Fruit fly (Drosophila melanogaster) whole organism, embryonic: Measurements from ENCODE around the gene fzy.

Source experiments
- Awh ChIP-seq: fragments of 200-800 bp; sonication (Bioruptor generic); IDR thresholded peaks from 2 replicates; pipeline ENCODE4, ENCODE4 v1.3.6; 2022; ENCODE audit warnings: missing biosample characterization, missing genetic modification characterization
- B-H1 ChIP-seq: fragments of 200-800 bp; sonication (Bioruptor generic); IDR thresholded peaks from 3 replicates; pipeline ENCODE4 v1.3.6; 2022; ENCODE audit warnings: missing biosample characterization, missing genetic modification characterization
- B-H2 ChIP-seq: fragments of 200-800 bp; sonication (Bioruptor generic); optimal IDR thresholded peaks from 2 replicates; lab custom pipeline; 2018; ENCODE audit warnings: missing biosample characterization, mild to moderate bottlenecking, missing genetic modification characterization
- Bgb ChIP-seq: fragments of 200-800 bp; sonication (Bioruptor generic); IDR thresholded peaks from 2 replicates; pipeline ENCODE4 v1.3.6; 2022; ENCODE audit warnings: missing biosample characterization, missing genetic modification characterization; ENCODE audit not compliant: partially characterized antibody
- CG10654 ChIP-seq: fragments of 200-800 bp; sonication (Bioruptor generic); optimal IDR thresholded peaks from 2 replicates; lab custom pipeline; 2016; ENCODE audit warnings: missing biosample characterization, missing genetic modification characterization
- CG11085 ChIP-seq: fragments of 200-800 bp; sonication (Bioruptor generic); IDR thresholded peaks from 2 replicates; pipeline ENCODE4 v1.3.6; 2022; ENCODE audit warnings: missing biosample characterization, missing genetic modification characterization
- CG11093 ChIP-seq: fragments of 200-800 bp; sonication (Bioruptor generic); IDR thresholded peaks from 3 replicates; pipeline ENCODE4 v1.3.6; 2022; ENCODE audit warnings: missing biosample characterization, missing genetic modification characterization
- CG13424 ChIP-seq: fragments of 200-800 bp; sonication (Bioruptor generic); optimal IDR thresholded peaks from 2 replicates; lab custom pipeline; 2019; ENCODE audit warnings: missing biosample characterization, mild to moderate bottlenecking, missing genetic modification characterization, moderate library complexity
- CG14441 ChIP-seq: fragments of 200-800 bp; sonication (Bioruptor generic); IDR thresholded peaks from 2 replicates; pipeline ENCODE4 v1.3.6; 2022; ENCODE audit warnings: missing biosample characterization, missing genetic modification characterization
- CG14965 ChIP-seq: fragments of 200-800 bp; sonication (Bioruptor generic); optimal IDR thresholded peaks from 2 replicates; lab custom pipeline; 2016; ENCODE audit warnings: missing biosample characterization, missing genetic modification characterization, borderline replicate concordance
- CG1529 ChIP-seq: fragments of 200-800 bp; sonication (Bioruptor generic); optimal IDR thresholded peaks from 3 replicates; lab custom pipeline; 2018; ENCODE audit warnings: missing biosample characterization, missing genetic modification characterization
- CG17328 ChIP-seq: fragments of 200-800 bp; sonication (Bioruptor generic); IDR thresholded peaks from 2 replicates; pipeline ENCODE4 v1.3.6; 2022; ENCODE audit warnings: missing biosample characterization, missing genetic modification characterization
- CG18011 ChIP-seq: fragments of 200-800 bp; sonication (Bioruptor generic); optimal IDR thresholded peaks from 2 replicates; lab custom pipeline; 2017; ENCODE audit warnings: missing biosample characterization, missing genetic modification characterization, mild to moderate bottlenecking, moderate library complexity, missing genotype
- CG2889 ChIP-seq: fragments of 200-800 bp; sonication (Bioruptor generic); IDR thresholded peaks from 3 replicates; pipeline ENCODE4 v1.3.6; 2022; ENCODE audit warnings: missing biosample characterization, missing genetic modification characterization
- CG31441 ChIP-seq: fragments of 200-800 bp; sonication (Bioruptor generic); IDR thresholded peaks from 2 replicates; pipeline ENCODE4 v1.3.6; 2022; ENCODE audit warnings: missing biosample characterization, missing genetic modification characterization
- CG3281 ChIP-seq: fragments of 200-800 bp; sonication (Bioruptor generic); optimal IDR thresholded peaks from 3 replicates; lab custom pipeline; 2017; ENCODE audit warnings: missing biosample characterization, mild to moderate bottlenecking, missing genetic modification characterization
- CG3726 ChIP-seq: fragments of 200-800 bp; sonication (Bioruptor generic); IDR thresholded peaks from 3 replicates; pipeline ENCODE4, ENCODE4 v1.3.6; 2022; ENCODE audit warnings: missing biosample characterization, missing genetic modification characterization
- CG3995 ChIP-seq: fragments of 200-800 bp; sonication (Bioruptor generic); optimal IDR thresholded peaks from 3 replicates; lab custom pipeline; 2016; ENCODE audit warnings: missing biosample characterization, missing genetic modification characterization
- CG43689 ChIP-seq: fragments of 200-800 bp; sonication (Bioruptor generic); IDR thresholded peaks from 2 replicates; pipeline ENCODE4 v1.3.6; 2022; ENCODE audit warnings: missing biosample characterization, missing genetic modification characterization
- CG4617 ChIP-seq: fragments of 200-800 bp; sonication (Bioruptor generic); optimal IDR thresholded peaks from 3 replicates; lab custom pipeline; 2016; ENCODE audit warnings: missing biosample characterization, missing genetic modification characterization, borderline replicate concordance
- CG6683 ChIP-seq: fragments of 200-800 bp; sonication (Bioruptor generic); optimal IDR thresholded peaks from 2 replicates; lab custom pipeline; 2017; ENCODE audit warnings: missing biosample characterization, mild to moderate bottlenecking, missing genetic modification characterization, missing genetic modification reagents
- CG9437 ChIP-seq: fragments of 200-800 bp; sonication (Bioruptor generic); optimal IDR thresholded peaks from 2 replicates; lab custom pipeline; 2018; ENCODE audit warnings: missing biosample characterization, mild to moderate bottlenecking, missing genetic modification characterization
- Chrac-16 ChIP-seq: fragments of 200-800 bp; sonication (Bioruptor generic); optimal IDR thresholded peaks from 3 replicates; lab custom pipeline; 2016; ENCODE audit warnings: missing biosample characterization, missing genetic modification characterization
- Doc3 ChIP-seq: fragments of 200-800 bp; sonication (Bioruptor generic); IDR thresholded peaks from 3 replicates; pipeline ENCODE4 v1.3.6; 2022; ENCODE audit warnings: missing biosample characterization, missing genetic modification characterization; ENCODE audit not compliant: partially characterized antibody
- Dref ChIP-seq: fragments of 200-800 bp; sonication (Bioruptor generic); IDR thresholded peaks from 2 replicates; pipeline ENCODE4 v1.3.6; 2022; ENCODE audit warnings: missing biosample characterization, missing genetic modification characterization
- E2f2 ChIP-seq: fragments of 200-800 bp; sonication (Bioruptor generic); IDR thresholded peaks from 2 replicates; pipeline ENCODE4 v1.3.6; 2022; ENCODE audit warnings: missing biosample characterization, missing genetic modification characterization
- ERR ChIP-seq: fragments of 200-800 bp; sonication (Bioruptor generic); optimal IDR thresholded peaks from 2 replicates; lab custom pipeline; 2016; ENCODE audit warnings: missing biosample characterization, missing genetic modification characterization
- Gsc ChIP-seq: fragments of 200-800 bp; sonication (Bioruptor generic); IDR thresholded peaks from 2 replicates; pipeline ENCODE4 v1.3.6; 2022; ENCODE audit warnings: missing biosample characterization, missing genetic modification characterization
- H15 ChIP-seq: fragments of 200-800 bp; sonication (Bioruptor generic); IDR thresholded peaks from 3 replicates; pipeline ENCODE4 v1.3.6; 2022; ENCODE audit warnings: missing biosample characterization, missing genetic modification characterization
- HHEX ChIP-seq: fragments of 200-800 bp; sonication (Bioruptor generic); optimal IDR thresholded peaks from 3 replicates; lab custom pipeline; 2017; ENCODE audit warnings: missing biosample characterization, mild to moderate bottlenecking, missing genetic modification characterization, missing genetic modification reagents
- Nf-YA ChIP-seq: fragments of 200-800 bp; sonication (Bioruptor generic); IDR thresholded peaks from 2 replicates; pipeline ENCODE4 v1.3.6; 2022; ENCODE audit warnings: missing biosample characterization, missing genetic modification characterization
- Ravus ChIP-seq: fragments of 200-800 bp; sonication (Bioruptor generic); IDR thresholded peaks from 2 replicates; pipeline ENCODE4 v1.3.6; 2022; ENCODE audit warnings: missing biosample characterization, missing genetic modification characterization
- Ssrp ChIP-seq: fragments of 200-800 bp; sonication (Bioruptor generic); optimal IDR thresholded peaks from 2 replicates; lab custom pipeline; 2018; ENCODE audit warnings: missing biosample characterization, mild to moderate bottlenecking, missing genetic modification characterization, moderate library complexity
- Stat92E ChIP-seq, 3 experiments: fragments of >200 bp in 2 of 3; fragments of 200-800 bp in 1 of 3; sonication (Bioruptor generic) in 1 of 3; optimal IDR thresholded peaks; 2 replicates each; lab custom pipeline; 2017 to 2019; ENCODE audit warnings: missing biosample characterization in 3 of 3, missing genetic modification characterization in 3 of 3, mild to moderate bottlenecking in 1 of 3, moderate library complexity in 1 of 3
- YL-1 ChIP-seq: fragments of 200-800 bp; sonication (Bioruptor generic); optimal IDR thresholded peaks from 3 replicates; lab custom pipeline; 2017; ENCODE audit warnings: missing biosample characterization, mild to moderate bottlenecking, missing genetic modification characterization
- abd-A ChIP-seq: fragments of 200-800 bp; sonication (Bioruptor generic); optimal IDR thresholded peaks from 3 replicates; lab custom pipeline; 2019; ENCODE audit warnings: missing biosample characterization, mild to moderate bottlenecking, missing genetic modification characterization, moderate library complexity
- amos ChIP-seq: fragments of 200-800 bp; sonication (Bioruptor generic); IDR thresholded peaks from 2 replicates; pipeline ENCODE4 v1.3.6; 2022; ENCODE audit warnings: missing biosample characterization, missing genetic modification characterization; ENCODE audit not compliant: partially characterized antibody
- aop ChIP-seq: fragments of 200-800 bp; sonication (Bioruptor generic); IDR thresholded peaks from 2 replicates; pipeline ENCODE4 v1.3.6; 2022; ENCODE audit warnings: missing biosample characterization, missing genetic modification characterization
- bigmax ChIP-seq: fragments of 200-800 bp; sonication (Bioruptor generic); optimal IDR thresholded peaks from 2 replicates; lab custom pipeline; 2018; ENCODE audit warnings: missing biosample characterization, mild to moderate bottlenecking, missing genetic modification characterization
- ci ChIP-seq: fragments of 200-800 bp; sonication (Bioruptor generic); IDR thresholded peaks from 3 replicates; pipeline ENCODE4 v1.3.6; 2022; ENCODE audit warnings: missing biosample characterization, missing genetic modification characterization
- da ChIP-seq: fragments of 200-800 bp; sonication (Bioruptor generic); optimal IDR thresholded peaks from 2 replicates; lab custom pipeline; 2016; ENCODE audit warnings: missing biosample characterization, missing genetic modification characterization
- exex ChIP-seq: fragments of 200-800 bp; sonication (Bioruptor generic); optimal IDR thresholded peaks from 4 replicates; lab custom pipeline; 2018; ENCODE audit warnings: missing biosample characterization, mild to moderate bottlenecking, missing genetic modification characterization, moderate library complexity
- fu2 ChIP-seq: fragments of 200-800 bp; sonication (Bioruptor generic); optimal IDR thresholded peaks from 2 replicates; lab custom pipeline; 2016; ENCODE audit warnings: missing biosample characterization, missing genetic modification characterization
- gsb ChIP-seq: fragments of 200-800 bp; sonication (Bioruptor generic); IDR thresholded peaks from 2 replicates; pipeline ENCODE4 v1.3.6; 2022; ENCODE audit warnings: missing biosample characterization, missing genetic modification characterization
- gsb-n ChIP-seq: fragments of 200-800 bp; sonication (Bioruptor generic); optimal IDR thresholded peaks from 3 replicates; lab custom pipeline; 2018; ENCODE audit warnings: missing biosample characterization, mild to moderate bottlenecking, missing genetic modification characterization
- ken ChIP-seq: fragments of 200-800 bp; sonication (Bioruptor generic); IDR thresholded peaks from 3 replicates; pipeline ENCODE4 v1.3.6; 2022; ENCODE audit warnings: missing biosample characterization, missing genetic modification characterization
- mam ChIP-seq: fragments of 200-800 bp; sonication (Bioruptor generic); optimal IDR thresholded peaks from 3 replicates; lab custom pipeline; 2016; ENCODE audit warnings: missing biosample characterization, missing genetic modification characterization
- p53 ChIP-seq: fragments of 200-800 bp; sonication (Bioruptor generic); optimal IDR thresholded peaks from 2 replicates; lab custom pipeline; 2016; ENCODE audit warnings: missing biosample characterization, missing genetic modification characterization
- pb ChIP-seq: fragments of 200-800 bp; sonication (Bioruptor generic); optimal IDR thresholded peaks from 3 replicates; lab custom pipeline; 2016; ENCODE audit warnings: missing biosample characterization, missing genetic modification characterization
- sc ChIP-seq, 3 experiments: fragments of >200 bp in 2 of 3; fragments of 200-800 bp in 1 of 3; sonication (Bioruptor generic) in 1 of 3; optimal IDR thresholded peaks; 2 replicates in 2 of 3; 3 replicates in 1 of 3; lab custom pipeline; 2017; ENCODE audit warnings: mild to moderate bottlenecking in 1 of 3, missing biosample characterization in 1 of 3, missing genetic modification characterization in 1 of 3, missing genetic modification reagents in 1 of 3

Gene fzy

DNA sequence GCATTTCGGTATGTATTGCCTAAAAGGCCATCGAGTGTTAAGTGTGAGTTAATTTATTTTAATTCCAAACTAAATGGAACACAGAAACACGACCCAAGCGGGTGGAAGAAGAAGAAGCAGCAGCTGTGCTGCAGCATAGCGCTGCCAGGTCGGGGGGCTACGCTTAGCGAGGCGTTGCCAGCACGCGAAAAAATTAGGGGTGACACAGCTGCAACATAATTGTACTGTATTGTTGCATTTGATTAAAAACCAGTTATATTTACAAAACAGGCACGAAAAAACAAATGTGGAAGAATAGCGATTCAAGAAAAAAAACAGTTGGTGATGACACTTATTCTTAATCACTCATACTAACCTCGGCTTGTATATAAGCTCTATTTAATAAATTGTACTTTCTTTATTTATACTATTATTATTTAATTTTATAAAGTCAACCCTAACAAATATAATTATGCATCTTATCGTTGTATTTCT lies 39.4 kb downstream of the fzy start (continued):
- TF ChIP-seq Stat92E (GFP tag; optimal IDR thresholded peaks at IDR 0.05; lab: Kevin White, UChicago) (no peak), B-H2 (GFP tag; lab: Kevin White, UChicago) (peak; percentile 82), da (GFP tag; lab: Kevin White, UChicago) (peak; percentile 53), abd-A (no peak), CG11085 (peak; percentile 70), CG10654 (peak; percentile 65), Ssrp (tag; lab: Kevin White, UChicago) (peak; percentile 77), B-H1 (GFP tag; lab: Robert Waterston, UW) (peak; percentile 72), Ravus (GFP tag; lab: Robert Waterston, UW) (peak; percentile 12; the same call in 1 of the 2 replicates), pb (no peak), sc (optimal IDR thresholded peaks at IDR 0.05; lab: Kevin White, UChicago) (no peak), sc (GFP tag; optimal IDR thresholded peaks at IDR 0.05; lab: Kevin White, UChicago) (no peak), CG3995 (GFP tag; lab: Kevin White, UChicago) (peak; percentile 39), CG3281 (GFP tag; lab: Kevin White, UChicago) (no peak), p53 (no peak), Doc3 (0 out of 3 replicates have a peak, but pooled peaks have one; percentile 37), Awh (GFP tag; lab: Robert Waterston, UW) (peak; percentile 69), Dref (GFP tag; lab: Robert Waterston, UW) (peak; percentile 48), CG11093 (GFP tag; lab: Robert Waterston, UW) (peak; percentile 51; the same call in 2 of the 3 replicates), ci (GFP tag; lab: Robert Waterston, UW) (peak; percentile 75), amos (GFP tag; lab: Robert Waterston, UW) (peak; percentile 72), aop (GFP tag; lab: Robert Waterston, UW) (no peak), CG18011 (peak; percentile 12), CG2889 (GFP tag; lab: Robert Waterston, UW) (peak; percentile 71; the same call in 2 of the 3 replicates), CG43689 (GFP tag; lab: Robert Waterston, UW) (peak; percentile 47; the same call in 1 of the 2 replicates), ERR (GFP tag; lab: Kevin White, UChicago) (no peak), Bgb (GFP tag; lab: Robert Waterston, UW) (peak; percentile 73), H15 (GFP tag; lab: Robert Waterston, UW) (peak; percentile 74), CG17328 (GFP tag; lab: Robert Waterston, UW) (peak; percentile 76), CG14441 (no peak; the same call in 1 of the 2 replicates), gsb-n (no peak), bigmax (no peak), YL-1 (GFP tag; lab: Kevin White, UChicago) (peak; percentile 78), Chrac-16 (GFP tag; lab: Kevin White, UChicago) (peak; percentile 67), CG3726 (GFP tag; lab: Robert Waterston, UW) (peak; percentile 65; the same call in 2 of the 3 replicates), E2f2 (GFP tag; lab: Robert Waterston, UW) (peak; percentile 35; the same call in 1 of the 2 replicates), CG6683 (GFP tag; lab: Kevin White, UChicago) (no peak), CG31441 (no peak), fu2 (GFP tag; lab: Kevin White, UChicago) (peak; percentile 47), CG13424 (tag; lab: Kevin White, UChicago) (peak; percentile 81), ken (GFP tag; lab: Robert Waterston, UW) (peak; percentile 79; the same call in 2 of the 3 replicates), exex (tag; lab: Kevin White, UChicago) (peak; percentile 23), gsb (peak; percentile 49), Nf-YA (peak; percentile 76), CG9437 (GFP tag; lab: Kevin White, UChicago) (peak; percentile 48), Gsc (GFP tag; lab: Robert Waterston, UW) (0 out of 2 replicates have a peak, but pooled peaks have one; percentile 20), CG14965 (GFP tag; lab: Kevin White, UChicago) (peak; percentile 95), CG4617 (GFP tag; lab: Kevin White, UChicago) (peak; percentile 35), mam (peak; percentile 82), CG1529 (GFP tag; lab: Kevin White, UChicago) (peak; percentile 10), HHEX (GFP tag; lab: Kevin White, UChicago) (no peak)
